Worm (Caenorhabditis elegans) whole organism, L4/young adult: ENCODE results near the gene his-24.

Experiments
- W03F9.2 ChIP-seq: fragments of 150-350 bp; optimal IDR thresholded peaks from 2 replicates; lab custom pipeline; 2014; ENCODE audit warnings: missing biosample characterization, missing genetic modification characterization
- dao-5 ChIP-seq: sonication (generic microtip); optimal IDR thresholded peaks from 2 replicates; lab custom pipeline; 2016; ENCODE audit warnings: missing genotype, missing genetic modification characterization, moderate library complexity, missing compliant biosample characterization
- him-1 ChIP-seq: sonication (generic microtip); optimal IDR thresholded peaks from 2 replicates; lab custom pipeline; 2016; ENCODE audit warnings: missing genotype, missing genetic modification reagents, missing genetic modification characterization, missing compliant biosample characterization

DNA sequence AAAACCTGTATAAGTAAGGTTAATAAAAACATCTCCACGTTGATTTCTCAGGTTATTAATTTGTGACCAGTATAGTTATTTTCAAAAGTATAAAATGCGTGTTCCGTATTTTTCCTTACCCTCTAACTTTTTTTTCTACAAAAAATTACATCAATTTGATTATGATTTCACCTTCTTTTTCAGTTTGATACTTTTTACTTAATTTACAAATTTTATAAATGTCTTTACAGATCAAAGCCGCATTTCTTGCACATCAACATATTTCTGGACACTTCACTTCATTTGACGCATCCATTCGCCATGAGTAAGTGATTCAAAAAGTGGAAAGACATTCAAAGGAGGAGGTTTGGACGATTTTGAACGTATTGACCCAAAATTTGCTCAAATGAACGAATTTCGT, 29.5 kb upstream of the his-24 start, which contains the start of gene Y66C5A.2:
- TF ChIP-seq him-1 (no peak), W03F9.2 (tag; lab: Kevin White, UChicago) (no peak), dao-5 (tag; lab: Kevin White, UChicago) (no peak)
